Fruit fly (Drosophila melanogaster) whole organism, embryonic: ENCODE results near the gene DCTN1-p150.

Source experiments
- Adf1 ChIP-seq: fragments of 200-800 bp; sonication (Bioruptor generic); IDR thresholded peaks from 2 replicates; pipeline ENCODE4 v1.3.6; 2022; ENCODE audit warnings: missing biosample characterization, missing genetic modification characterization
- Bdp1 ChIP-seq: fragments of 200-800 bp; sonication (Bioruptor generic); optimal IDR thresholded peaks from 3 replicates; lab custom pipeline; 2016; ENCODE audit warnings: missing biosample characterization, missing genetic modification characterization
- CG10543 ChIP-seq: fragments of 200-800 bp; sonication (Bioruptor generic); optimal IDR thresholded peaks from 3 replicates; lab custom pipeline; 2017; ENCODE audit warnings: missing biosample characterization, mild to moderate bottlenecking, missing genetic modification characterization, moderate library complexity
- CG10654 ChIP-seq: fragments of 200-800 bp; sonication (Bioruptor generic); optimal IDR thresholded peaks from 2 replicates; lab custom pipeline; 2016; ENCODE audit warnings: missing biosample characterization, missing genetic modification characterization
- CG10979 ChIP-seq: fragments of 200-800 bp; sonication (Bioruptor generic); optimal IDR thresholded peaks from 2 replicates; lab custom pipeline; 2018; ENCODE audit warnings: missing biosample characterization, mild to moderate bottlenecking, missing genetic modification characterization, moderate library complexity
- CG12071 ChIP-seq: fragments of 200-800 bp; sonication (Bioruptor generic); optimal IDR thresholded peaks from 3 replicates; lab custom pipeline; 2018; ENCODE audit warnings: missing biosample characterization, mild to moderate bottlenecking, missing genetic modification characterization
- CG12236 ChIP-seq: fragments of 200-800 bp; sonication (Bioruptor generic); optimal IDR thresholded peaks from 2 replicates; lab custom pipeline; 2016; ENCODE audit warnings: missing biosample characterization, missing genetic modification characterization
- CG13894 ChIP-seq: fragments of 200-800 bp; sonication (Bioruptor generic); optimal IDR thresholded peaks from 3 replicates; lab custom pipeline; 2018; ENCODE audit warnings: missing biosample characterization, mild to moderate bottlenecking, missing genetic modification characterization, moderate library complexity
- CG15514 ChIP-seq: fragments of 200-800 bp; sonication (Bioruptor generic); optimal IDR thresholded peaks from 3 replicates; lab custom pipeline; 2017; ENCODE audit warnings: missing biosample characterization, missing genetic modification characterization, mild to moderate bottlenecking, moderate library complexity, missing genetic modification reagents
- CG1602 ChIP-seq: fragments of 200-800 bp; sonication (Bioruptor generic); optimal IDR thresholded peaks from 3 replicates; lab custom pipeline; 2016; ENCODE audit warnings: missing biosample characterization, missing genetic modification characterization
- CG16815 ChIP-seq: fragments of 200-800 bp; sonication (Bioruptor generic); optimal IDR thresholded peaks from 3 replicates; lab custom pipeline; 2017; ENCODE audit warnings: missing biosample characterization, mild to moderate bottlenecking, missing genetic modification characterization
- CG16863 ChIP-seq: fragments of 200-800 bp; sonication (Bioruptor generic); optimal IDR thresholded peaks from 3 replicates; lab custom pipeline; 2016; ENCODE audit warnings: missing biosample characterization, missing genetic modification characterization
- CG17612 ChIP-seq: fragments of 200-800 bp; sonication (Bioruptor generic); IDR thresholded peaks from 2 replicates; pipeline ENCODE4 v1.3.6; 2022; ENCODE audit warnings: missing biosample characterization, missing genetic modification characterization
- CG18262 ChIP-seq: fragments of 200-800 bp; optimal IDR thresholded peaks from 3 replicates; lab custom pipeline; 2019; ENCODE audit warnings: missing biosample characterization, mild to moderate bottlenecking, missing genetic modification characterization, moderate library complexity
- CG30431 ChIP-seq: fragments of 200-800 bp; sonication (Bioruptor generic); optimal IDR thresholded peaks from 2 replicates; lab custom pipeline; 2017; ENCODE audit warnings: missing biosample characterization, missing genetic modification characterization
- CG32772 ChIP-seq: fragments of 200-800 bp; sonication (Bioruptor generic); IDR thresholded peaks from 2 replicates; pipeline ENCODE4 v1.3.6; 2022; ENCODE audit warnings: missing biosample characterization, missing genetic modification characterization
- CG3838 ChIP-seq: fragments of 200-800 bp; sonication (Bioruptor generic); optimal IDR thresholded peaks from 3 replicates; lab custom pipeline; 2016; ENCODE audit warnings: missing biosample characterization, missing genetic modification characterization
- CG3847 ChIP-seq: fragments of 200-800 bp; sonication (Bioruptor generic); IDR thresholded peaks from 2 replicates; pipeline ENCODE4 v1.3.6; 2022; ENCODE audit warnings: missing biosample characterization, missing genetic modification characterization
- CG42726 ChIP-seq: fragments of 200-800 bp; sonication (Bioruptor generic); IDR thresholded peaks from 2 replicates; pipeline ENCODE4 v1.3.6; 2022; ENCODE audit warnings: missing biosample characterization, missing genetic modification characterization; ENCODE audit not compliant: partially characterized antibody
- CG43689 ChIP-seq: fragments of 200-800 bp; sonication (Bioruptor generic); IDR thresholded peaks from 2 replicates; pipeline ENCODE4 v1.3.6; 2022; ENCODE audit warnings: missing biosample characterization, missing genetic modification characterization
- CG5245 ChIP-seq: fragments of 200-800 bp; sonication (Bioruptor generic); optimal IDR thresholded peaks from 3 replicates; lab custom pipeline; 2016; ENCODE audit warnings: missing biosample characterization, missing genetic modification characterization
- CG6654 ChIP-seq: fragments of 200-800 bp; sonication (Bioruptor generic); optimal IDR thresholded peaks from 2 replicates; lab custom pipeline; 2017; ENCODE audit warnings: missing biosample characterization, mild to moderate bottlenecking, missing genetic modification characterization
- CG7271 ChIP-seq: fragments of 200-800 bp; sonication (Bioruptor generic); optimal IDR thresholded peaks from 2 replicates; lab custom pipeline; 2018; ENCODE audit warnings: missing biosample characterization, mild to moderate bottlenecking, missing genetic modification characterization, moderate library complexity
- CG7357 ChIP-seq: fragments of 200-800 bp; sonication (Bioruptor generic); IDR thresholded peaks from 3 replicates; pipeline ENCODE4 v1.3.6; 2022; ENCODE audit warnings: missing biosample characterization, missing genetic modification characterization
- CG7372 ChIP-seq: fragments of 200-800 bp; sonication (Bioruptor generic); IDR thresholded peaks from 2 replicates; pipeline ENCODE4 v1.3.6; 2022; ENCODE audit warnings: missing biosample characterization, missing genetic modification characterization
- CG9215 ChIP-seq: fragments of 200-800 bp; sonication (Bioruptor generic); IDR thresholded peaks from 2 replicates; pipeline ENCODE4 v1.3.6; 2022; ENCODE audit warnings: missing biosample characterization, missing genetic modification characterization
- CG9437 ChIP-seq: fragments of 200-800 bp; sonication (Bioruptor generic); optimal IDR thresholded peaks from 2 replicates; lab custom pipeline; 2018; ENCODE audit warnings: missing biosample characterization, mild to moderate bottlenecking, missing genetic modification characterization
- Doc2 ChIP-seq: fragments of 200-800 bp; sonication (Bioruptor generic); IDR thresholded peaks from 2 replicates; pipeline ENCODE4 v1.3.6; 2022; ENCODE audit warnings: missing biosample characterization, missing genetic modification characterization
- Drgx ChIP-seq: fragments of 200-800 bp; sonication (Bioruptor generic); IDR thresholded peaks from 2 replicates; pipeline ENCODE4 v1.3.6; 2022; ENCODE audit warnings: missing biosample characterization, missing genetic modification characterization
- Gug ChIP-seq: fragments of 200-800 bp; sonication (Bioruptor generic); IDR thresholded peaks from 4 replicates; pipeline ENCODE4 v1.3.6; 2022; ENCODE audit warnings: missing biosample characterization, missing genetic modification characterization
- HLH4C ChIP-seq: fragments of 200-800 bp; sonication (Bioruptor generic); IDR thresholded peaks from 3 replicates; pipeline ENCODE4 v1.3.6; 2022; ENCODE audit warnings: missing biosample characterization, missing genetic modification characterization; ENCODE audit not compliant: partially characterized antibody
- HLH54F ChIP-seq: fragments of 200-800 bp; sonication (Bioruptor generic); optimal IDR thresholded peaks from 3 replicates; lab custom pipeline; 2016; ENCODE audit warnings: missing biosample characterization, missing genetic modification characterization
- Hr51 ChIP-seq, 2 experiments: fragments of 200-800 bp; sonication (Bioruptor generic); optimal IDR thresholded peaks; 2 replicates in 1 of 2; 3 replicates in 1 of 2; lab custom pipeline; 2016 to 2018; ENCODE audit warnings: missing biosample characterization in 2 of 2, missing genetic modification characterization in 2 of 2, mild to moderate bottlenecking in 1 of 2, moderate library complexity in 1 of 2
- Nf-YC ChIP-seq: fragments of 200-800 bp; optimal IDR thresholded peaks from 3 replicates; lab custom pipeline; 2019; ENCODE audit warnings: missing biosample characterization, mild to moderate bottlenecking, missing genetic modification characterization, moderate library complexity
- Opbp ChIP-seq: fragments of 200-800 bp; sonication (Bioruptor generic); IDR thresholded peaks from 3 replicates; pipeline ENCODE4 v1.3.6; 2022; ENCODE audit warnings: missing biosample characterization, missing genetic modification characterization; ENCODE audit not compliant: partially characterized antibody
- Scr ChIP-seq: fragments of 200-800 bp; sonication (Bioruptor generic); IDR thresholded peaks from 2 replicates; pipeline ENCODE4 v1.3.6; 2022; ENCODE audit warnings: missing biosample characterization, missing genetic modification characterization; ENCODE audit not compliant: partially characterized antibody
- Vsx1 ChIP-seq: fragments of 200-800 bp; sonication (Bioruptor generic); optimal IDR thresholded peaks from 2 replicates; lab custom pipeline; 2017; ENCODE audit warnings: missing biosample characterization, mild to moderate bottlenecking, missing genetic modification characterization, missing genetic modification reagents
- aop ChIP-seq: fragments of 200-800 bp; sonication (Bioruptor generic); IDR thresholded peaks from 2 replicates; pipeline ENCODE4 v1.3.6; 2022; ENCODE audit warnings: missing biosample characterization, missing genetic modification characterization
- bigmax ChIP-seq: fragments of 200-800 bp; sonication (Bioruptor generic); optimal IDR thresholded peaks from 2 replicates; lab custom pipeline; 2018; ENCODE audit warnings: missing biosample characterization, mild to moderate bottlenecking, missing genetic modification characterization
- chm ChIP-seq: fragments of 200-800 bp; sonication (Bioruptor generic); IDR thresholded peaks from 2 replicates; pipeline ENCODE4 v1.3.6; 2022; ENCODE audit warnings: missing biosample characterization, missing genetic modification characterization
- ci ChIP-seq: fragments of 200-800 bp; sonication (Bioruptor generic); IDR thresholded peaks from 3 replicates; pipeline ENCODE4 v1.3.6; 2022; ENCODE audit warnings: missing biosample characterization, missing genetic modification characterization
- danr ChIP-seq: fragments of 200-800 bp; sonication (Bioruptor generic); IDR thresholded peaks from 2 replicates; pipeline ENCODE4 v1.3.6; 2022; ENCODE audit warnings: missing biosample characterization, missing genetic modification characterization
- en ChIP-seq: fragments of 200-800 bp; sonication (Bioruptor generic); optimal IDR thresholded peaks from 2 replicates; lab custom pipeline; 2016; ENCODE audit warnings: missing biosample characterization, missing genetic modification characterization
- grau ChIP-seq: fragments of 200-800 bp; optimal IDR thresholded peaks from 3 replicates; lab custom pipeline; 2019; ENCODE audit warnings: missing biosample characterization, mild to moderate bottlenecking, missing genetic modification characterization, moderate library complexity
- maf-S ChIP-seq: fragments of 200-800 bp; sonication (Bioruptor generic); optimal IDR thresholded peaks from 2 replicates; lab custom pipeline; 2016; ENCODE audit warnings: missing biosample characterization, missing genetic modification characterization
- ranshi ChIP-seq: fragments of 200-800 bp; sonication (Bioruptor generic); IDR thresholded peaks from 2 replicates; pipeline ENCODE4 v1.3.6; 2022; ENCODE audit warnings: missing biosample characterization, missing genetic modification characterization
- schlank ChIP-seq: fragments of 200-800 bp; sonication (Bioruptor generic); optimal IDR thresholded peaks from 2 replicates; lab custom pipeline; 2018; ENCODE audit warnings: missing biosample characterization, mild to moderate bottlenecking, missing genetic modification characterization
- sna ChIP-seq: fragments of 200-800 bp; sonication (Bioruptor generic); IDR thresholded peaks from 2 replicates; pipeline ENCODE4 v1.3.6; 2022; ENCODE audit warnings: missing biosample characterization, missing genetic modification characterization; ENCODE audit not compliant: partially characterized antibody
- ssp ChIP-seq: fragments of 200-800 bp; sonication (Bioruptor generic); IDR thresholded peaks from 2 replicates; pipeline ENCODE4 v1.3.6; 2022; ENCODE audit warnings: missing biosample characterization, missing genetic modification characterization
- tup ChIP-seq: fragments of 200-800 bp; sonication (Bioruptor generic); optimal IDR thresholded peaks from 2 replicates; lab custom pipeline; 2016; ENCODE audit warnings: missing biosample characterization, mild to moderate bottlenecking, missing genetic modification characterization, moderate library complexity
- wor ChIP-seq: fragments of 200-800 bp; sonication (Bioruptor generic); IDR thresholded peaks from 2 replicates; pipeline ENCODE4 v1.3.6; 2022; ENCODE audit warnings: missing biosample characterization, missing genetic modification characterization
- z ChIP-seq: fragments of 200-800 bp; sonication (Bioruptor generic); IDR thresholded peaks from 3 replicates; pipeline ENCODE4 v1.3.6; 2022; ENCODE audit warnings: missing biosample characterization, missing genetic modification characterization

The DCTN1-p150 gene

dm6 chr3L:13939151-13939499, 9.9 kb downstream of the DCTN1-p150 start, which contains the start of gene CG32137 (continued):
- TF ChIP-seq CG12236 (GFP tag; lab: Kevin White, UChicago) (no peak), CG17612 (no peak), CG7357 (GFP tag; lab: Robert Waterston, UW) (no peak), CG30431 (GFP tag; lab: Kevin White, UChicago) (no peak), sna (GFP tag; lab: Robert Waterston, UW) (peak; percentile 22; the same call in 1 of the 2 replicates), HLH4C (GFP tag; lab: Robert Waterston, UW) (peak; percentile 36; the same call in 1 of the 3 replicates), tup (GFP tag; lab: Kevin White, UChicago) (no peak), CG10979 (tag; lab: Kevin White, UChicago) (no peak), CG32772 (GFP tag; lab: Robert Waterston, UW) (no peak), CG3847 (GFP tag; lab: Robert Waterston, UW) (no peak), CG12071 (GFP tag; lab: Kevin White, UChicago) (no peak), CG15514 (GFP tag; lab: Kevin White, UChicago) (no peak), CG7372 (GFP tag; lab: Robert Waterston, UW) (no peak), ci (GFP tag; lab: Robert Waterston, UW) (peak; percentile 39; the same call in 2 of the 3 replicates), CG16815 (GFP tag; lab: Kevin White, UChicago) (no peak), grau (tag; lab: Kevin White, UChicago) (no peak), z (no peak), Nf-YC (tag; lab: Kevin White, UChicago) (no peak), Drgx (no peak), Opbp (peak; percentile 61; the same call in 2 of the 3 replicates), CG43689 (GFP tag; lab: Robert Waterston, UW) (no peak), HLH54F (GFP tag; lab: Kevin White, UChicago) (no peak), danr (GFP tag; lab: Robert Waterston, UW) (no peak), CG1602 (GFP tag; lab: Kevin White, UChicago) (no peak), CG13894 (peak; percentile 95), CG10543 (GFP tag; lab: Kevin White, UChicago) (no peak), Scr (GFP tag; lab: Robert Waterston, UW) (peak; percentile 34), bigmax (no peak), Vsx1 (GFP tag; lab: Kevin White, UChicago) (no peak), schlank (tag; lab: Kevin White, UChicago) (no peak), Bdp1 (GFP tag; lab: Kevin White, UChicago) (no peak), CG42726 (GFP tag; lab: Robert Waterston, UW) (peak; percentile 15; the same call in 1 of the 2 replicates), CG3838 (GFP tag; lab: Kevin White, UChicago) (no peak), en (no peak), ssp (GFP tag; lab: Robert Waterston, UW) (no peak), CG18262 (tag; lab: Kevin White, UChicago) (no peak), aop (0 out of 2 replicates have a peak, but pooled peaks have one; percentile 29), CG10654 (GFP tag; lab: Kevin White, UChicago) (no peak), maf-S (GFP tag; lab: Kevin White, UChicago) (no peak), CG9437 (GFP tag; lab: Kevin White, UChicago) (no peak), wor (GFP tag; lab: Robert Waterston, UW) (no peak), CG6654 (GFP tag; lab: Kevin White, UChicago) (no peak), CG9215 (GFP tag; lab: Robert Waterston, UW) (no peak), Hr51 (GFP tag; optimal IDR thresholded peaks at IDR 0.05; lab: Kevin White, UChicago) (no peak), ranshi (no peak), CG7271 (no peak), CG5245 (GFP tag; lab: Kevin White, UChicago) (no peak), Gug (GFP tag; lab: Robert Waterston, UW) (no peak), CG16863 (GFP tag; lab: Kevin White, UChicago) (no peak), Adf1 (peak; percentile 79), Doc2 (GFP tag; lab: Robert Waterston, UW) (no peak), chm (peak; percentile 36; the same call in 1 of the 2 replicates)
